Fruit fly (Drosophila melanogaster) whole organism, embryonic: ENCODE results near the gene CG15577.
"Not testable (repeated sequence)": the region's sequence is repeated elsewhere in the genome, so short reads cannot be mapped to it uniquely, and the experiment has no call there.

Experiments used
- Aef1 ChIP-seq: fragments of 200-800 bp; sonication (Bioruptor generic); IDR thresholded peaks from 3 replicates; pipeline ENCODE4 v1.3.6; 2022; ENCODE audit warnings: missing biosample characterization, missing genetic modification characterization
- Awh ChIP-seq: fragments of 200-800 bp; sonication (Bioruptor generic); IDR thresholded peaks from 2 replicates; pipeline ENCODE4, ENCODE4 v1.3.6; 2022; ENCODE audit warnings: missing biosample characterization, missing genetic modification characterization
- BEAF-32 ChIP-seq: fragments of 200-800 bp; sonication (Bioruptor generic); optimal IDR thresholded peaks from 3 replicates; lab custom pipeline; 2017; ENCODE audit warnings: missing biosample characterization, missing genetic modification characterization, mild to moderate bottlenecking, moderate library complexity, missing genetic modification reagents
- CG13287 ChIP-seq: fragments of 200-800 bp; sonication (Bioruptor generic); IDR thresholded peaks from 2 replicates; pipeline ENCODE4 v1.3.6; 2022; ENCODE audit warnings: missing biosample characterization, missing genetic modification characterization; ENCODE audit not compliant: partially characterized antibody
- CG14050 ChIP-seq: fragments of 200-800 bp; sonication (Bioruptor generic); IDR thresholded peaks from 3 replicates; pipeline ENCODE4 v1.3.6; 2022; ENCODE audit warnings: missing biosample characterization, missing genetic modification characterization
- CG14441 ChIP-seq: fragments of 200-800 bp; sonication (Bioruptor generic); IDR thresholded peaks from 2 replicates; pipeline ENCODE4 v1.3.6; 2022; ENCODE audit warnings: missing biosample characterization, missing genetic modification characterization
- CG17328 ChIP-seq: fragments of 200-800 bp; sonication (Bioruptor generic); IDR thresholded peaks from 2 replicates; pipeline ENCODE4 v1.3.6; 2022; ENCODE audit warnings: missing biosample characterization, missing genetic modification characterization
- CG32532 ChIP-seq: fragments of 200-800 bp; sonication (Bioruptor generic); IDR thresholded peaks from 2 replicates; pipeline ENCODE4 v1.3.6; 2022; ENCODE audit warnings: missing biosample characterization, missing genetic modification characterization
- CG34422 ChIP-seq: fragments of 200-800 bp; sonication (Bioruptor generic); IDR thresholded peaks from 3 replicates; pipeline ENCODE4 v1.3.6; 2022; ENCODE audit warnings: missing biosample characterization, missing genetic modification characterization
- CG3847 ChIP-seq: fragments of 200-800 bp; sonication (Bioruptor generic); IDR thresholded peaks from 2 replicates; pipeline ENCODE4 v1.3.6; 2022; ENCODE audit warnings: missing biosample characterization, missing genetic modification characterization
- CG4404 ChIP-seq: fragments of 200-800 bp; sonication (Bioruptor generic); IDR thresholded peaks from 2 replicates; pipeline ENCODE4 v1.3.6; 2022; ENCODE audit warnings: missing biosample characterization, missing genetic modification characterization
- CG6689 ChIP-seq: fragments of 200-800 bp; sonication (Bioruptor generic); IDR thresholded peaks from 2 replicates; pipeline ENCODE4 v1.3.6; 2022; ENCODE audit warnings: missing biosample characterization, missing genetic modification characterization
- CG7357 ChIP-seq: fragments of 200-800 bp; sonication (Bioruptor generic); IDR thresholded peaks from 3 replicates; pipeline ENCODE4 v1.3.6; 2022; ENCODE audit warnings: missing biosample characterization, missing genetic modification characterization
- CG8765 ChIP-seq: fragments of 200-800 bp; sonication (Bioruptor generic); IDR thresholded peaks from 2 replicates; pipeline ENCODE4 v1.3.6; 2022; ENCODE audit warnings: missing biosample characterization, missing genetic modification characterization
- CG9215 ChIP-seq: fragments of 200-800 bp; sonication (Bioruptor generic); IDR thresholded peaks from 2 replicates; pipeline ENCODE4 v1.3.6; 2022; ENCODE audit warnings: missing biosample characterization, missing genetic modification characterization
- CG9932 ChIP-seq: fragments of 200-800 bp; sonication (Bioruptor generic); IDR thresholded peaks from 2 replicates; pipeline ENCODE4 v1.3.6; 2022; ENCODE audit warnings: missing biosample characterization, missing genetic modification characterization
- Chrac-16 ChIP-seq: fragments of 200-800 bp; sonication (Bioruptor generic); optimal IDR thresholded peaks from 3 replicates; lab custom pipeline; 2016; ENCODE audit warnings: missing biosample characterization, missing genetic modification characterization
- Dref ChIP-seq: fragments of 200-800 bp; sonication (Bioruptor generic); IDR thresholded peaks from 2 replicates; pipeline ENCODE4 v1.3.6; 2022; ENCODE audit warnings: missing biosample characterization, missing genetic modification characterization
- Ets65A ChIP-seq: fragments of 200-800 bp; sonication (Bioruptor generic); peaks from one replicate; lab custom pipeline; 2016; ENCODE audit warnings: missing biosample characterization, missing genetic modification characterization
- Gug ChIP-seq: fragments of 200-800 bp; sonication (Bioruptor generic); IDR thresholded peaks from 4 replicates; pipeline ENCODE4 v1.3.6; 2022; ENCODE audit warnings: missing biosample characterization, missing genetic modification characterization
- H2.0 ChIP-seq: fragments of 200-800 bp; sonication (Bioruptor generic); IDR thresholded peaks from 2 replicates; pipeline ENCODE4 v1.3.6; 2022; ENCODE audit warnings: missing biosample characterization, missing genetic modification characterization
- HLH3B ChIP-seq: fragments of 200-800 bp; sonication (Bioruptor generic); IDR thresholded peaks from 2 replicates; pipeline ENCODE4 v1.3.6; 2022; ENCODE audit warnings: missing biosample characterization, missing genetic modification characterization
- HLH4C ChIP-seq: fragments of 200-800 bp; sonication (Bioruptor generic); IDR thresholded peaks from 3 replicates; pipeline ENCODE4 v1.3.6; 2022; ENCODE audit warnings: missing biosample characterization, missing genetic modification characterization; ENCODE audit not compliant: partially characterized antibody
- Rfx ChIP-seq: fragments of 200-800 bp; sonication (Bioruptor generic); IDR thresholded peaks from 2 replicates; pipeline ENCODE4 v1.3.6; 2022; ENCODE audit warnings: missing biosample characterization, missing genetic modification characterization
- Xrp1 ChIP-seq: fragments of 200-800 bp; sonication (Bioruptor generic); IDR thresholded peaks from 2 replicates; pipeline ENCODE4 v1.3.6; 2022; ENCODE audit warnings: missing biosample characterization, missing genetic modification characterization
- al ChIP-seq: fragments of 200-800 bp; sonication (Bioruptor generic); IDR thresholded peaks from 2 replicates; pipeline ENCODE4 v1.3.6; 2022; ENCODE audit warnings: missing biosample characterization, missing genetic modification characterization
- ap ChIP-seq: fragments of 200-800 bp; sonication (Bioruptor generic); IDR thresholded peaks from 2 replicates; pipeline ENCODE4 v1.3.6; 2022; ENCODE audit warnings: missing biosample characterization, missing genetic modification characterization
- ase ChIP-seq: fragments of 200-800 bp; sonication (Bioruptor generic); IDR thresholded peaks from 3 replicates; pipeline ENCODE4 v1.3.6; 2022; ENCODE audit warnings: missing biosample characterization, missing genetic modification characterization
- bbx ChIP-seq: fragments of 200-800 bp; sonication (Bioruptor generic); IDR thresholded peaks from 2 replicates; pipeline ENCODE4 v1.3.6; 2022; ENCODE audit warnings: missing biosample characterization, missing genetic modification characterization; ENCODE audit not compliant: partially characterized antibody
- ci ChIP-seq: fragments of 200-800 bp; sonication (Bioruptor generic); IDR thresholded peaks from 3 replicates; pipeline ENCODE4 v1.3.6; 2022; ENCODE audit warnings: missing biosample characterization, missing genetic modification characterization
- cwo ChIP-seq: fragments of 200-800 bp; sonication (Bioruptor generic); optimal IDR thresholded peaks from 3 replicates; lab custom pipeline; 2017; ENCODE audit warnings: missing biosample characterization, missing genetic modification characterization, mild to moderate bottlenecking, moderate library complexity, missing genetic modification reagents
- dm ChIP-seq: fragments of 200-800 bp; sonication (Bioruptor generic); optimal IDR thresholded peaks from 3 replicates; lab custom pipeline; 2016; ENCODE audit warnings: missing biosample characterization, missing genetic modification characterization
- dysf ChIP-seq: fragments of 200-800 bp; sonication (Bioruptor generic); IDR thresholded peaks from 3 replicates; pipeline ENCODE4 v1.3.6; 2022; ENCODE audit warnings: missing biosample characterization, missing genetic modification characterization
- gsb ChIP-seq: fragments of 200-800 bp; sonication (Bioruptor generic); IDR thresholded peaks from 2 replicates; pipeline ENCODE4 v1.3.6; 2022; ENCODE audit warnings: missing biosample characterization, missing genetic modification characterization
- ken ChIP-seq: fragments of 200-800 bp; sonication (Bioruptor generic); IDR thresholded peaks from 3 replicates; pipeline ENCODE4 v1.3.6; 2022; ENCODE audit warnings: missing biosample characterization, missing genetic modification characterization
- lmd ChIP-seq: fragments of 200-800 bp; sonication (Bioruptor generic); IDR thresholded peaks from 2 replicates; pipeline ENCODE4 v1.3.6; 2022; ENCODE audit warnings: missing biosample characterization, missing genetic modification characterization
- pan ChIP-seq, 4 experiments: fragments of >200 bp in 3 of 4; fragments of 200-800 bp in 1 of 4; sonication (Bioruptor generic) in 1 of 4; optimal IDR thresholded peaks in 3 of 4; IDR thresholded peaks in 1 of 4; 2 replicates each; pipeline versions ENCODE4 v1.3.6 to Lab custom; 2017 to 2022; ENCODE audit warnings: missing biosample characterization in 2 of 4, missing genetic modification characterization in 2 of 4, mixed read lengths in 1 of 4
- peb ChIP-seq: fragments of 200-800 bp; sonication (Bioruptor generic); IDR thresholded peaks from 2 replicates; pipeline ENCODE4 v1.3.6; 2022; ENCODE audit warnings: missing biosample characterization, missing genetic modification characterization
- sens ChIP-seq: fragments of 200-800 bp; sonication (Bioruptor generic); peaks from one replicate; lab custom pipeline; 2016; ENCODE audit warnings: missing biosample characterization, missing genetic modification characterization
- sens-2 ChIP-seq: fragments of 200-800 bp; sonication (Bioruptor generic); IDR thresholded peaks from 2 replicates; pipeline ENCODE4 v1.3.6; 2022; ENCODE audit warnings: missing biosample characterization, missing genetic modification characterization
- slbo ChIP-seq: fragments of 200-800 bp; sonication (Bioruptor generic); IDR thresholded peaks from 2 replicates; pipeline ENCODE4 v1.3.6; 2022; ENCODE audit warnings: missing biosample characterization, missing genetic modification characterization
- sob ChIP-seq: fragments of 200-800 bp; sonication (Bioruptor generic); IDR thresholded peaks from 2 replicates; pipeline ENCODE4 v1.3.6; 2022; ENCODE audit warnings: missing biosample characterization, missing genetic modification characterization
- tgo ChIP-seq: fragments of 200-800 bp; sonication (Bioruptor generic); IDR thresholded peaks from 3 replicates; pipeline ENCODE4 v1.3.6; 2022; ENCODE audit warnings: missing biosample characterization, missing genetic modification characterization
- ttk ChIP-seq: fragments of 200-800 bp; sonication (Bioruptor generic); IDR thresholded peaks from 2 replicates; pipeline ENCODE4 v2.1.2; 2022; ENCODE audit warnings: missing biosample characterization, missing genetic modification characterization
- zfh1 ChIP-seq: fragments of 200-800 bp; sonication (Bioruptor generic); IDR thresholded peaks from 3 replicates; pipeline ENCODE4 v1.3.6; 2022; ENCODE audit warnings: missing biosample characterization, missing genetic modification characterization

Gene CG15577

dm6 chrX:4319240-4319639 lies 42.4 kb upstream of the CG15577 start, which contains the start of gene NO66 (continued):
- 0 out of 3 replicates have a peak, but pooled peaks have one; percentile 19 for TF ChIP-seq HLH4C (GFP tag; lab: Robert Waterston, UW)
- TF ChIP-seq CG6689 (GFP tag; lab: Robert Waterston, UW): peak; percentile 87
- peak; percentile 15; the same call in 1 of the 4 replicates for TF ChIP-seq Gug (GFP tag; lab: Robert Waterston, UW)
- peak; percentile 57; the same call in 1 of the 2 replicates for TF ChIP-seq CG13287 (GFP tag; lab: Robert Waterston, UW)
- peak; percentile 55 for TF ChIP-seq BEAF-32 (GFP tag; lab: Kevin White, UChicago)
- peak; percentile 25; the same call in 1 of the 2 replicates for TF ChIP-seq CG32532 (GFP tag; lab: Robert Waterston, UW)
- peak; percentile 44; the same call in 1 of the 2 replicates for TF ChIP-seq slbo (GFP tag; lab: Robert Waterston, UW)
- TF ChIP-seq dm (GFP tag; lab: Kevin White, UChicago): peak; percentile 22
- peak; percentile 47 for TF ChIP-seq cwo (GFP tag; lab: Kevin White, UChicago)
- TF ChIP-seq Rfx (GFP tag; lab: Robert Waterston, UW): peak; percentile 46; the same call in 1 of the 2 replicates
- TF ChIP-seq, all 482 proteins: peak for 37; not testable (repeated sequence) for 445

- TF ChIP-seq lmd (GFP tag; lab: Robert Waterston, UW); CG14441 (GFP tag; lab: Robert Waterston, UW); Chrac-16: not testable (repeated sequence)
- TF ChIP-seq, all 482 proteins: peak for 0; not testable (repeated sequence) for 482
Measured at dm6 chrX:4318701-4319100, 41.9 kb upstream of the CG15577 start, which contains the start of gene mei-9. Gene mei-9 (minus strand): TSS chrX:4318801.

DNA sequence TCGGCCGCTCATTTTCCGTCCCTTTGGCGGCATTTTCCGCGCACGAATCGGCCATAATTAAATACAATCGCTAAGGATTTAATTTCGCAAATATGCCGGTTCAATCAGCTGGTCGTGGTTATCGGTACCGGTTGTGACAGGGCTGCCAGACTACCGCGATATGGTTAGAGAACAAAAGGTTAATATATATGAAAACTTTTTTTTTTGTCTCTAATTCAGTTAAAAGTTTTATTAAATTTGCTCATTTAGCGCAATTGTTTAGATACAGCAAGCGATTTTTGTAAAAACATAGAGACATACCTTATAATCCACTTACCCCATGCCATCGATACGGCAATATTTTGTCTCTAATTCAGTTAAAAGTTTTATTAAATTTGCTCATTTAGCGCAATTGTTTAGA lies 41.2 kb upstream of the CG15577 start:
- 0 out of 3 replicates have a peak, but pooled peaks have one; percentile 14 for TF ChIP-seq ase (GFP tag; lab: Robert Waterston, UW)
- TF ChIP-seq sob (GFP tag; lab: Robert Waterston, UW): peak; percentile 70
- TF ChIP-seq H2.0 (GFP tag; lab: Robert Waterston, UW): peak; percentile 53; the same call in 1 of the 2 replicates
- peak; percentile 45; the same call in 1 of the 2 replicates for TF ChIP-seq HLH3B
- TF ChIP-seq al (GFP tag; lab: Robert Waterston, UW): peak; percentile 42; the same call in 1 of the 2 replicates
- TF ChIP-seq CG17328 (GFP tag; lab: Robert Waterston, UW): peak; percentile 45; the same call in 1 of the 2 replicates
- TF ChIP-seq Gug (GFP tag; lab: Robert Waterston, UW): peak; percentile 43; the same call in 1 of the 4 replicates
- TF ChIP-seq ci: 0 out of 3 replicates have a peak, but pooled peaks have one; percentile 37
- TF ChIP-seq zfh1: peak; percentile 59; the same call in 1 of the 3 replicates
- peak; percentile 21; the same call in 1 of the 2 replicates for TF ChIP-seq gsb
- peak; percentile 13 for TF ChIP-seq BEAF-32 (GFP tag; lab: Kevin White, UChicago)
- peak; percentile 71 for TF ChIP-seq CG34422
- TF ChIP-seq CG3847 (GFP tag; lab: Robert Waterston, UW): peak; percentile 46
- peak; percentile 54 for TF ChIP-seq CG9215
- peak; percentile 42; the same call in 1 of the 2 replicates for TF ChIP-seq peb
- TF ChIP-seq CG14050 (GFP tag; lab: Robert Waterston, UW): peak; percentile 27; the same call in 1 of the 3 replicates
- TF ChIP-seq CG7357: peak; percentile 16; the same call in 1 of the 3 replicates
- TF ChIP-seq CG6689 (GFP tag; lab: Robert Waterston, UW): peak; percentile 90
- TF ChIP-seq tgo (GFP tag; lab: Robert Waterston, UW): peak; percentile 65
- TF ChIP-seq Xrp1 (GFP tag; lab: Robert Waterston, UW): peak; percentile 48; the same call in 1 of the 2 replicates
- TF ChIP-seq CG4404 (GFP tag; lab: Robert Waterston, UW): peak; percentile 40; the same call in 1 of the 2 replicates
- TF ChIP-seq ttk (GFP tag; lab: Robert Waterston, UW): peak; percentile 70
- TF ChIP-seq sens: peak; percentile 51
- TF ChIP-seq Ets65A (GFP tag; lab: Kevin White, UChicago): peak; percentile 58
- peak; percentile 51 for TF ChIP-seq Dref (GFP tag; lab: Robert Waterston, UW)
- peak; percentile 60 for TF ChIP-seq Aef1 (GFP tag; lab: Robert Waterston, UW)
- TF ChIP-seq CG9932: peak; percentile 66
- TF ChIP-seq CG8765 (GFP tag; lab: Robert Waterston, UW): peak; percentile 35; the same call in 1 of the 2 replicates
- peak; percentile 42; the same call in 1 of the 2 replicates for TF ChIP-seq ap (GFP tag; lab: Robert Waterston, UW)
- 0 out of 2 replicates have a peak, but pooled peaks have one; percentile 34 for TF ChIP-seq sens-2 (GFP tag; lab: Robert Waterston, UW)
- 0 out of 2 replicates have a peak, but pooled peaks have one; percentile 25 for TF ChIP-seq Awh
- TF ChIP-seq bbx (GFP tag; lab: Robert Waterston, UW): 0 out of 2 replicates have a peak, but pooled peaks have one; percentile 4
- TF ChIP-seq pan (optimal IDR thresholded peaks at IDR 0.05; lab: Kevin White, UChicago): not testable (repeated sequence)
- peak in 1 of 2 experiments; percentile 68 for TF ChIP-seq pan (GFP tag; optimal IDR thresholded peaks at IDR 0.05 in 1 of 2, IDR thresholded peaks at IDR 0.05 in 1 of 2)
- peak; percentile 71 for TF ChIP-seq Rfx (GFP tag; lab: Robert Waterston, UW)
- TF ChIP-seq lmd (GFP tag; lab: Robert Waterston, UW): peak; percentile 68
- peak; percentile 56; the same call in 1 of the 3 replicates for TF ChIP-seq ken (GFP tag; lab: Robert Waterston, UW)
- peak; percentile 58; the same call in 2 of the 3 replicates for TF ChIP-seq dysf
